Fruit fly (Drosophila melanogaster): ENCODE data around the gene RhoGAP93B.

- no peak for TF ChIP-seq Myc (optimal IDR thresholded peaks at IDR 0.05)
- no peak for TF ChIP-seq insv (optimal IDR thresholded peaks at IDR 0.05)
- no peak for TF ChIP-seq h (optimal IDR thresholded peaks at IDR 0.05)
- TF ChIP-seq psq (optimal IDR thresholded peaks at IDR 0.05) = no peak
- no peak for TF ChIP-seq ttk (optimal IDR thresholded peaks at IDR 0.05)
- no peak for TF ChIP-seq Sin3A (optimal IDR thresholded peaks at IDR 0.05)
These were observed 20.1 kb downstream of the RhoGAP93B start for dm6 chr3R:21077577-21077976.

Data from Kc167 (cell line).